Fruit fly (Drosophila melanogaster) whole organism, wandering third instar larva: ENCODE measurements around the gene Dok.

Experiments
- Abd-B ChIP-seq: fragments of >200 bp; optimal IDR thresholded peaks from 2 replicates; lab custom pipeline; 2017; ENCODE audit warnings: missing biosample characterization, missing genetic modification characterization
- CG32264 ChIP-seq: fragments of 200-800 bp; sonication (Bioruptor generic); optimal IDR thresholded peaks from 2 replicates; lab custom pipeline; 2016; ENCODE audit warnings: missing biosample characterization, missing genetic modification characterization
- CG9705 ChIP-seq: fragments of 200-800 bp; sonication (Bioruptor generic); optimal IDR thresholded peaks from 2 replicates; lab custom pipeline; 2018; ENCODE audit warnings: missing biosample characterization, mild to moderate bottlenecking, missing genetic modification characterization
- CrebA ChIP-seq: fragments of 200-800 bp; sonication (Bioruptor generic); optimal IDR thresholded peaks from 2 replicates; lab custom pipeline; 2016; ENCODE audit warnings: missing biosample characterization, mild to moderate bottlenecking, missing genetic modification characterization, borderline replicate concordance
- Dfd ChIP-seq: fragments of >200 bp; optimal IDR thresholded peaks from 2 replicates; lab custom pipeline; 2017; ENCODE audit warnings: missing biosample characterization, missing genetic modification characterization
- Dif ChIP-seq: fragments of 200-275, 200-300 bp; sonication (Bioruptor generic); optimal IDR thresholded peaks from 2 replicates; lab custom pipeline; 2018; ENCODE audit warnings: missing biosample characterization, missing genetic modification characterization; ENCODE audit not compliant: partially characterized antibody
- GATAd ChIP-seq: sonication (Bioruptor generic); optimal IDR thresholded peaks from 2 replicates; lab custom pipeline; 2016; ENCODE audit warnings: missing biosample characterization, missing genetic modification characterization
- HLH106 ChIP-seq: fragments of 200-800 bp; optimal IDR thresholded peaks from 3 replicates; lab custom pipeline; 2019; ENCODE audit warnings: missing biosample characterization, mild to moderate bottlenecking, missing genetic modification characterization, moderate library complexity
- Hnf4 ChIP-seq: fragments of 200-800 bp; sonication (Bioruptor generic); optimal IDR thresholded peaks from 2 replicates; lab custom pipeline; 2016; ENCODE audit warnings: missing biosample characterization, mild to moderate bottlenecking, missing genetic modification characterization
- Hr78 ChIP-seq: fragments of >200 bp; optimal IDR thresholded peaks from 2 replicates; lab custom pipeline; 2017; ENCODE audit warnings: missing biosample characterization, missing genetic modification characterization
- Hr83 ChIP-seq: fragments of 200-300 bp; sonication (Bioruptor generic); optimal IDR thresholded peaks from 2 replicates; lab custom pipeline; 2016; ENCODE audit warnings: missing biosample characterization, mild to moderate bottlenecking, missing genetic modification characterization, moderate library complexity; ENCODE audit not compliant: poor library complexity, severe bottlenecking
- Jra ChIP-seq: sonication (Bioruptor generic); optimal IDR thresholded peaks from 2 replicates; lab custom pipeline; 2016; ENCODE audit warnings: missing biosample characterization, missing genetic modification characterization
- Mio ChIP-seq: sonication (Bioruptor generic); optimal IDR thresholded peaks from 2 replicates; lab custom pipeline; 2016; ENCODE audit warnings: missing biosample characterization, missing genetic modification characterization
- Myc ChIP-seq: fragments of >200 bp; optimal IDR thresholded peaks from 2 replicates; lab custom pipeline; 2017
- N ChIP-seq: fragments of >200 bp; optimal IDR thresholded peaks from 2 replicates; lab custom pipeline; 2018; ENCODE audit warnings: missing biosample characterization, missing external identifiers, missing genetic modification characterization
- OdsH ChIP-seq: fragments of 200-800 bp; sonication (Bioruptor generic); optimal IDR thresholded peaks from 2 replicates; lab custom pipeline; 2016; ENCODE audit warnings: missing biosample characterization, mild to moderate bottlenecking, missing genetic modification characterization
- Rel ChIP-seq, 2 experiments: fragments of 200-800 bp; sonication (Bioruptor generic) in 1 of 2; optimal IDR thresholded peaks; 2 replicates in 1 of 2; 3 replicates in 1 of 2; lab custom pipeline; 2016 to 2019; ENCODE audit warnings: mild to moderate bottlenecking in 2 of 2, missing biosample characterization in 2 of 2, missing genetic modification characterization in 2 of 2, moderate library complexity in 1 of 2
- Sp1 ChIP-seq: fragments of 200-800 bp; sonication (Bioruptor generic); optimal IDR thresholded peaks from 3 replicates; lab custom pipeline; 2019; ENCODE audit warnings: missing biosample characterization, mild to moderate bottlenecking, missing genetic modification characterization, moderate library complexity
- Vsx2 ChIP-seq: fragments of 200-300, 225-300 bp; sonication (Bioruptor generic); optimal IDR thresholded peaks from 2 replicates; lab custom pipeline; 2018; ENCODE audit warnings: missing biosample characterization, missing genetic modification characterization; ENCODE audit not compliant: partially characterized antibody
- br ChIP-seq: fragments of 200-800 bp; sonication (Bioruptor generic); optimal IDR thresholded peaks from 2 replicates; lab custom pipeline; 2016; ENCODE audit warnings: missing biosample characterization, missing genetic modification characterization
- brk ChIP-seq: fragments of 200-800 bp; sonication (Bioruptor generic); optimal IDR thresholded peaks from 2 replicates; lab custom pipeline; 2016; ENCODE audit warnings: missing biosample characterization, mild to moderate bottlenecking, missing genetic modification characterization
- dl ChIP-seq, 2 experiments: fragments of 175-275, 200-275 bp in 1 of 2; fragments of 200-275 bp in 1 of 2; sonication (Bioruptor generic); optimal IDR thresholded peaks; lab custom pipeline; 2018; ENCODE audit warnings: mild to moderate bottlenecking in 2 of 2, missing biosample characterization in 2 of 2, missing genetic modification characterization in 2 of 2, moderate library complexity in 2 of 2; ENCODE audit not compliant: partially characterized antibody in 2 of 2, insufficient read depth in 1 of 2
- dmrt93B ChIP-seq: fragments of 200-800 bp; sonication (Bioruptor generic); optimal IDR thresholded peaks from 2 replicates; lab custom pipeline; 2018; ENCODE audit warnings: missing biosample characterization, mild to moderate bottlenecking, missing genetic modification characterization
- dsf ChIP-seq: sonication (Bioruptor generic); optimal IDR thresholded peaks from 2 replicates; lab custom pipeline; 2016; ENCODE audit warnings: missing biosample characterization, missing genetic modification characterization, borderline replicate concordance
- ey ChIP-seq: fragments of 200-800 bp; sonication (Bioruptor generic); optimal IDR thresholded peaks from 2 replicates; lab custom pipeline; 2016; ENCODE audit warnings: missing biosample characterization, missing genetic modification characterization
- foxo ChIP-seq, 2 experiments: fragments of 200-800 bp; sonication (Bioruptor generic); optimal IDR thresholded peaks; 2 replicates in 1 of 2; 3 replicates in 1 of 2; lab custom pipeline; 2016 to 2017; ENCODE audit warnings: missing biosample characterization in 2 of 2, missing genetic modification characterization in 2 of 2
- fru ChIP-seq: fragments of 200-800 bp; sonication (Bioruptor generic); optimal IDR thresholded peaks from 3 replicates; lab custom pipeline; 2016; ENCODE audit warnings: missing biosample characterization, mild to moderate bottlenecking, missing genetic modification characterization
- h ChIP-seq: fragments of 200-800 bp; sonication (Bioruptor generic); optimal IDR thresholded peaks from 3 replicates; lab custom pipeline; 2016; ENCODE audit warnings: missing biosample characterization, mild to moderate bottlenecking, missing genetic modification characterization
- jim ChIP-seq: fragments of 175-275, 200-325 bp; sonication (Bioruptor generic); optimal IDR thresholded peaks from 2 replicates; lab custom pipeline; 2016; ENCODE audit warnings: missing biosample characterization, mild to moderate bottlenecking, missing genetic modification characterization
- lola ChIP-seq: fragments of >200 bp; optimal IDR thresholded peaks from 2 replicates; lab custom pipeline; 2017; ENCODE audit warnings: missing biosample characterization, missing genetic modification characterization
- pan ChIP-seq: fragments of >200 bp; optimal IDR thresholded peaks from 2 replicates; lab custom pipeline; 2017
- psq ChIP-seq: fragments of 200-800 bp; sonication (Bioruptor generic); optimal IDR thresholded peaks from 3 replicates; lab custom pipeline; 2017; ENCODE audit warnings: missing biosample characterization, mild to moderate bottlenecking, missing genetic modification characterization, moderate library complexity
- rgr ChIP-seq: fragments of 200-800 bp; sonication (Bioruptor generic); optimal IDR thresholded peaks from 3 replicates; lab custom pipeline; 2016; ENCODE audit warnings: missing biosample characterization, mild to moderate bottlenecking, missing genetic modification characterization
- sage ChIP-seq: fragments of 200-800 bp; sonication (Bioruptor generic); optimal IDR thresholded peaks from 2 replicates; lab custom pipeline; 2016; ENCODE audit warnings: missing biosample characterization, mild to moderate bottlenecking, missing genetic modification characterization
- sv ChIP-seq: fragments of 200-800 bp; sonication (Bioruptor generic); optimal IDR thresholded peaks from 3 replicates; lab custom pipeline; 2016; ENCODE audit warnings: missing biosample characterization, missing genetic modification characterization
- tai ChIP-seq: sonication (Bioruptor generic); optimal IDR thresholded peaks from 2 replicates; lab custom pipeline; 2016; ENCODE audit warnings: missing biosample characterization, missing genetic modification characterization
- usp ChIP-seq: fragments of >200 bp; optimal IDR thresholded peaks from 2 replicates; lab custom pipeline; 2017; ENCODE audit warnings: missing biosample characterization, missing genetic modification characterization
- woc ChIP-seq: sonication (Bioruptor generic); optimal IDR thresholded peaks from 2 replicates; lab custom pipeline; 2016; ENCODE audit warnings: missing biosample characterization, mild to moderate bottlenecking, missing genetic modification characterization

Dok gene

dm6 chrX:7323649-7324511, at the start of gene Dok, which contains the start of gene Atg5:
TSS of gene Dok (plus strand) at chrX:7324214.
TSS of gene Atg5 (minus strand) at chrX:7323770.
- TF ChIP-seq Dfd (no peak), woc (GFP tag; lab: Kevin White, UChicago) (no peak), jim (no peak), lola (GFP tag; lab: Kevin White, UChicago) (no peak), Sp1 (no peak), GATAd (GFP tag; lab: Kevin White, UChicago) (no peak), Mio (GFP tag; lab: Kevin White, UChicago) (no peak), rgr (GFP tag; lab: Kevin White, UChicago) (peak; percentile 11), Dif (GFP tag; lab: Kevin White, UChicago) (no peak), dmrt93B (no peak), Myc (lab: Kevin White, UChicago) (peak; percentile 41), Hnf4 (GFP tag; lab: Kevin White, UChicago) (peak; percentile 17), h (peak; percentile 15), Hr78 (GFP tag; lab: Kevin White, UChicago) (no peak), br (GFP tag; lab: Kevin White, UChicago) (no peak), CG9705 (GFP tag; lab: Kevin White, UChicago) (no peak), sage (no peak), Rel (GFP tag; optimal IDR thresholded peaks at IDR 0.05; lab: Kevin White, UChicago) (no peak), Rel (tag; optimal IDR thresholded peaks at IDR 0.05; lab: Kevin White, UChicago) (peak; percentile 68), foxo (GFP tag; optimal IDR thresholded peaks at IDR 0.05; lab: Kevin White, UChicago) (peak in 1 of 2 experiments; percentile 43), Hr83 (GFP tag; lab: Kevin White, UChicago) (peak; percentile 20), dsf (GFP tag; lab: Kevin White, UChicago) (no peak), CG32264 (GFP tag; lab: Kevin White, UChicago) (no peak), OdsH (GFP tag; lab: Kevin White, UChicago) (no peak), psq (no peak), Vsx2 (GFP tag; lab: Kevin White, UChicago) (no peak), pan (lab: Kevin White, UChicago) (no peak), brk (GFP tag; lab: Kevin White, UChicago) (no peak), Jra (GFP tag; lab: Kevin White, UChicago) (no peak), Abd-B (GFP tag; lab: Kevin White, UChicago) (no peak), tai (GFP tag; lab: Kevin White, UChicago) (no peak), CrebA (no peak), ey (no peak), HLH106 (peak; percentile 33), usp (no peak), fru (no peak), dl (GFP tag; optimal IDR thresholded peaks at IDR 0.05; lab: Kevin White, UChicago; ENCODE audit: insufficient read depth in 1 of 2, partially characterized antibody in 2 of 2) (no peak), sv (GFP tag; lab: Kevin White, UChicago) (no peak), N (GFP tag; lab: Kevin White, UChicago) (no peak)

- TF ChIP-seq fru (no peak), sv (GFP tag; lab: Kevin White, UChicago) (peak; percentile 28), brk (GFP tag; lab: Kevin White, UChicago) (peak; percentile 21), CG9705 (GFP tag; lab: Kevin White, UChicago) (no peak), Abd-B (GFP tag; lab: Kevin White, UChicago) (no peak), foxo (GFP tag; optimal IDR thresholded peaks at IDR 0.05; lab: Kevin White, UChicago) (peak in 1 of 2 experiments; percentile 1)
- TF ChIP-seq, all 38 proteins: peak for 3
Observed at dm6 chrX:7277038-7277437, 47.0 kb upstream of the Dok start.
